Fruit fly (Drosophila melanogaster) whole organism, pupa: Measurements from ENCODE around the gene CG33331.

Experiments
- CG10348 ChIP-seq: fragments of 200-800 bp; sonication (Bioruptor generic); IDR thresholded peaks from 2 replicates; pipeline ENCODE4 v1.3.6; 2022; ENCODE audit warnings: missing biosample characterization, missing genetic modification characterization
- CG13204 ChIP-seq: fragments of 200-800 bp; sonication (Bioruptor generic); optimal IDR thresholded peaks from 2 replicates; lab custom pipeline; 2018; ENCODE audit warnings: missing biosample characterization, mild to moderate bottlenecking, missing genetic modification characterization, moderate library complexity
- CG15710 ChIP-seq: fragments of 200-800 bp; sonication (Bioruptor generic); optimal IDR thresholded peaks from 2 replicates; lab custom pipeline; 2018; ENCODE audit warnings: missing biosample characterization, mild to moderate bottlenecking, missing genetic modification characterization, moderate library complexity
- CG34367 ChIP-seq: fragments of 200-800 bp; sonication (Bioruptor generic); optimal IDR thresholded peaks from 2 replicates; lab custom pipeline; 2018; ENCODE audit warnings: missing biosample characterization, mild to moderate bottlenecking, missing genetic modification characterization
- CG4496 ChIP-seq: fragments of 200-800 bp; sonication (Bioruptor generic); IDR thresholded peaks from 3 replicates; pipeline ENCODE4 v1.3.6; 2022; ENCODE audit warnings: missing biosample characterization, missing genetic modification characterization
- CG8159 ChIP-seq: fragments of 200-800 bp; sonication (Bioruptor generic); optimal IDR thresholded peaks from 3 replicates; lab custom pipeline; 2018; ENCODE audit warnings: missing biosample characterization, mild to moderate bottlenecking, missing genetic modification characterization, moderate library complexity
- CG9948 ChIP-seq: fragments of 200-800 bp; sonication (Bioruptor generic); optimal IDR thresholded peaks from 2 replicates; lab custom pipeline; 2018; ENCODE audit warnings: missing biosample characterization, mild to moderate bottlenecking, missing genetic modification characterization, moderate library complexity
- D1 ChIP-seq: fragments of 200-800 bp; sonication (Bioruptor generic); optimal IDR thresholded peaks from 2 replicates; lab custom pipeline; 2018; ENCODE audit warnings: missing biosample characterization, mild to moderate bottlenecking, missing genetic modification characterization, moderate library complexity
- Pif1A ChIP-seq: fragments of 200-800 bp; sonication (Bioruptor generic); optimal IDR thresholded peaks from 3 replicates; lab custom pipeline; 2016; ENCODE audit warnings: missing biosample characterization, missing genetic modification characterization
- gl ChIP-seq: fragments of 200-800 bp; sonication (Bioruptor generic); optimal IDR thresholded peaks from 2 replicates; lab custom pipeline; 2018; ENCODE audit warnings: missing biosample characterization, mild to moderate bottlenecking, missing genetic modification characterization

dm6 chr3R:14844743-14845142 is 41.5 kb upstream of the CG33331 start, which contains the start of gene CG3610:
- TF ChIP-seq CG8159 (tag; lab: Kevin White, UChicago) (no peak), D1 (tag; lab: Kevin White, UChicago) (no peak), CG10348 (no peak), CG9948 (no peak), CG13204 (GFP tag; lab: Kevin White, UChicago) (no peak), Pif1A (GFP tag; lab: Kevin White, UChicago) (no peak), CG15710 (tag; lab: Kevin White, UChicago) (no peak), CG34367 (tag; lab: Kevin White, UChicago) (no peak), CG4496 (GFP tag; lab: Robert Waterston, UW) (no peak), gl (tag; lab: Kevin White, UChicago) (no peak)
